Fruit fly (Drosophila melanogaster) whole organism, embryonic: ENCODE results near the gene RabX4.
A peak's percentile ranks its signal among the peaks of the same experiment; 100 is the strongest.

Experiments used
- Awh ChIP-seq: fragments of 200-800 bp; sonication (Bioruptor generic); IDR thresholded peaks from 2 replicates; pipeline ENCODE4, ENCODE4 v1.3.6; 2022; ENCODE audit warnings: missing biosample characterization, missing genetic modification characterization
- B-H1 ChIP-seq: fragments of 200-800 bp; sonication (Bioruptor generic); IDR thresholded peaks from 3 replicates; pipeline ENCODE4 v1.3.6; 2022; ENCODE audit warnings: missing biosample characterization, missing genetic modification characterization
- Bteb2 ChIP-seq: fragments of 200-800 bp; sonication (Bioruptor generic); optimal IDR thresholded peaks from 2 replicates; lab custom pipeline; 2016; ENCODE audit warnings: missing biosample characterization, missing genetic modification characterization
- CG10209 ChIP-seq: fragments of 200-800 bp; sonication (Bioruptor generic); optimal IDR thresholded peaks from 3 replicates; lab custom pipeline; 2017; ENCODE audit warnings: missing biosample characterization, mild to moderate bottlenecking, missing genetic modification characterization, missing genetic modification reagents
- CG10366 ChIP-seq: fragments of 200-800 bp; sonication (Bioruptor generic); IDR thresholded peaks from 2 replicates; pipeline ENCODE4 v1.3.6; 2022; ENCODE audit warnings: missing biosample characterization, missing genetic modification characterization
- CG10462 ChIP-seq: fragments of 200-800 bp; sonication (Bioruptor generic); optimal IDR thresholded peaks from 2 replicates; lab custom pipeline; 2016; ENCODE audit warnings: missing biosample characterization, missing genetic modification characterization
- CG11085 ChIP-seq: fragments of 200-800 bp; sonication (Bioruptor generic); IDR thresholded peaks from 2 replicates; pipeline ENCODE4 v1.3.6; 2022; ENCODE audit warnings: missing biosample characterization, missing genetic modification characterization
- CG11398 ChIP-seq: fragments of 200-800 bp; sonication (Bioruptor generic); optimal IDR thresholded peaks from 2 replicates; lab custom pipeline; 2016; ENCODE audit warnings: missing biosample characterization, missing genetic modification characterization
- CG11723 ChIP-seq: fragments of 200-800 bp; sonication (Bioruptor generic); optimal IDR thresholded peaks from 2 replicates; lab custom pipeline; 2017; ENCODE audit warnings: missing biosample characterization, mild to moderate bottlenecking, missing genetic modification characterization
- CG12071 ChIP-seq: fragments of 200-800 bp; sonication (Bioruptor generic); optimal IDR thresholded peaks from 3 replicates; lab custom pipeline; 2018; ENCODE audit warnings: missing biosample characterization, mild to moderate bottlenecking, missing genetic modification characterization
- CG13624 ChIP-seq: fragments of 200-800 bp; sonication (Bioruptor generic); optimal IDR thresholded peaks from 2 replicates; lab custom pipeline; 2016; ENCODE audit warnings: missing biosample characterization, missing genetic modification characterization
- CG1602 ChIP-seq: fragments of 200-800 bp; sonication (Bioruptor generic); optimal IDR thresholded peaks from 3 replicates; lab custom pipeline; 2016; ENCODE audit warnings: missing biosample characterization, missing genetic modification characterization
- CG16863 ChIP-seq: fragments of 200-800 bp; sonication (Bioruptor generic); optimal IDR thresholded peaks from 3 replicates; lab custom pipeline; 2016; ENCODE audit warnings: missing biosample characterization, missing genetic modification characterization
- CG31365 ChIP-seq: fragments of 200-800 bp; sonication (Bioruptor generic); optimal IDR thresholded peaks from 2 replicates; lab custom pipeline; 2018; ENCODE audit warnings: missing biosample characterization, mild to moderate bottlenecking, missing genetic modification characterization
- CG6791 ChIP-seq: fragments of 200-800 bp; sonication (Bioruptor generic); IDR thresholded peaks from 3 replicates; pipeline ENCODE4 v1.3.6; 2022; ENCODE audit warnings: missing biosample characterization, missing genetic modification characterization; ENCODE audit not compliant: partially characterized antibody
- CG7271 ChIP-seq: fragments of 200-800 bp; sonication (Bioruptor generic); optimal IDR thresholded peaks from 2 replicates; lab custom pipeline; 2018; ENCODE audit warnings: missing biosample characterization, mild to moderate bottlenecking, missing genetic modification characterization, moderate library complexity
- CG7745 ChIP-seq: fragments of 200-800 bp; sonication (Bioruptor generic); optimal IDR thresholded peaks from 2 replicates; lab custom pipeline; 2018; ENCODE audit warnings: missing biosample characterization, mild to moderate bottlenecking, missing genetic modification characterization, moderate library complexity
- CG9215 ChIP-seq: fragments of 200-800 bp; sonication (Bioruptor generic); IDR thresholded peaks from 2 replicates; pipeline ENCODE4 v1.3.6; 2022; ENCODE audit warnings: missing biosample characterization, missing genetic modification characterization
- D ChIP-seq, 2 experiments: fragments of 200-800 bp in 1 of 2; fragments of >200 bp in 1 of 2; sonication (Bioruptor generic) in 1 of 2; optimal IDR thresholded peaks; 2 replicates in 1 of 2; 3 replicates in 1 of 2; lab custom pipeline; 2017; ENCODE audit warnings: mild to moderate bottlenecking in 1 of 2, missing biosample characterization in 1 of 2, missing genetic modification characterization in 1 of 2, missing genetic modification reagents in 1 of 2
- Deaf1 ChIP-seq: fragments of 200-800 bp; optimal IDR thresholded peaks from 3 replicates; lab custom pipeline; 2019; ENCODE audit warnings: missing biosample characterization, mild to moderate bottlenecking, missing genetic modification characterization, moderate library complexity
- ERR ChIP-seq: fragments of 200-800 bp; sonication (Bioruptor generic); optimal IDR thresholded peaks from 2 replicates; lab custom pipeline; 2016; ENCODE audit warnings: missing biosample characterization, missing genetic modification characterization
- H2.0 ChIP-seq: fragments of 200-800 bp; sonication (Bioruptor generic); IDR thresholded peaks from 2 replicates; pipeline ENCODE4 v1.3.6; 2022; ENCODE audit warnings: missing biosample characterization, missing genetic modification characterization
- HmgD ChIP-seq: fragments of 200-800 bp; sonication (Bioruptor generic); optimal IDR thresholded peaks from 3 replicates; lab custom pipeline; 2016; ENCODE audit warnings: missing biosample characterization, missing genetic modification characterization
- Hr3 ChIP-seq: fragments of 200-800 bp; sonication (Bioruptor generic); optimal IDR thresholded peaks from 3 replicates; lab custom pipeline; 2016; ENCODE audit warnings: missing biosample characterization, missing genetic modification characterization
- Med ChIP-seq: fragments of 200-800 bp; sonication (Bioruptor generic); peaks from one replicate; lab custom pipeline; 2016; ENCODE audit warnings: missing biosample characterization, missing genetic modification characterization, mild to moderate bottlenecking, inconsistent platforms, moderate library complexity
- NK7.1 ChIP-seq: fragments of 200-800 bp; sonication (Bioruptor generic); optimal IDR thresholded peaks from 3 replicates; lab custom pipeline; 2016; ENCODE audit warnings: missing biosample characterization, missing genetic modification characterization
- Vsx1 ChIP-seq: fragments of 200-800 bp; sonication (Bioruptor generic); optimal IDR thresholded peaks from 2 replicates; lab custom pipeline; 2017; ENCODE audit warnings: missing biosample characterization, mild to moderate bottlenecking, missing genetic modification characterization, missing genetic modification reagents
- bbx ChIP-seq: fragments of 200-800 bp; sonication (Bioruptor generic); IDR thresholded peaks from 2 replicates; pipeline ENCODE4 v1.3.6; 2022; ENCODE audit warnings: missing biosample characterization, missing genetic modification characterization; ENCODE audit not compliant: partially characterized antibody
- bsh ChIP-seq, 2 experiments: fragments of 200-800 bp; sonication (Bioruptor generic); optimal IDR thresholded peaks; 2 replicates each; lab custom pipeline; 2017 to 2018; ENCODE audit warnings: mild to moderate bottlenecking in 2 of 2, missing biosample characterization in 2 of 2, missing genetic modification characterization in 2 of 2, moderate library complexity in 1 of 2
- crp ChIP-seq, 2 experiments: fragments of 200-800 bp; sonication (Bioruptor generic); optimal IDR thresholded peaks; 2 replicates in 1 of 2; 3 replicates in 1 of 2; lab custom pipeline; 2017; ENCODE audit warnings: missing biosample characterization in 2 of 2, missing genetic modification characterization in 2 of 2, mild to moderate bottlenecking in 1 of 2, moderate library complexity in 1 of 2
- dimm ChIP-seq: fragments of 200-800 bp; sonication (Bioruptor generic); IDR thresholded peaks from 2 replicates; pipeline ENCODE4 v1.3.6; 2022; ENCODE audit warnings: missing biosample characterization, missing genetic modification characterization
- emc ChIP-seq: fragments of 200-800 bp; sonication (Bioruptor generic); optimal IDR thresholded peaks from 2 replicates; lab custom pipeline; 2016; ENCODE audit warnings: missing biosample characterization, missing genetic modification characterization
- grau ChIP-seq: fragments of 200-800 bp; optimal IDR thresholded peaks from 3 replicates; lab custom pipeline; 2019; ENCODE audit warnings: missing biosample characterization, mild to moderate bottlenecking, missing genetic modification characterization, moderate library complexity
- kni ChIP-seq: fragments of 200-800 bp; sonication (Bioruptor generic); optimal IDR thresholded peaks from 3 replicates; lab custom pipeline; 2017; ENCODE audit warnings: mild to moderate bottlenecking, missing biosample characterization, missing genetic modification reagents, missing genetic modification characterization
- lov ChIP-seq, 2 experiments: fragments of 200-800 bp in 1 of 2; fragments of >200 bp in 1 of 2; sonication (Bioruptor generic) in 1 of 2; IDR thresholded peaks in 1 of 2; optimal IDR thresholded peaks in 1 of 2; 2 replicates in 1 of 2; 3 replicates in 1 of 2; pipeline versions ENCODE4 v1.3.6 to Lab custom; 2017 to 2022; ENCODE audit warnings: missing biosample characterization in 1 of 2, missing genetic modification characterization in 1 of 2
- mld ChIP-seq: fragments of 200-800 bp; sonication (Bioruptor generic); IDR thresholded peaks from 3 replicates; pipeline ENCODE4 v1.3.6; 2022; ENCODE audit warnings: missing biosample characterization, missing genetic modification characterization; ENCODE audit not compliant: partially characterized antibody
- nerfin-2 ChIP-seq: fragments of 200-800 bp; sonication (Bioruptor generic); IDR thresholded peaks from 2 replicates; pipeline ENCODE4 v1.3.6; 2022; ENCODE audit warnings: missing biosample characterization, missing genetic modification characterization; ENCODE audit not compliant: partially characterized antibody
- oc ChIP-seq: fragments of 200-800 bp; sonication (Bioruptor generic); optimal IDR thresholded peaks from 2 replicates; lab custom pipeline; 2018; ENCODE audit warnings: missing biosample characterization, mild to moderate bottlenecking, missing genetic modification characterization, moderate library complexity
- p53 ChIP-seq: fragments of 200-800 bp; sonication (Bioruptor generic); optimal IDR thresholded peaks from 2 replicates; lab custom pipeline; 2016; ENCODE audit warnings: missing biosample characterization, missing genetic modification characterization
- pzg ChIP-seq: fragments of 200-800 bp; sonication (Bioruptor generic); optimal IDR thresholded peaks from 3 replicates; lab custom pipeline; 2018; ENCODE audit warnings: missing biosample characterization, mild to moderate bottlenecking, missing genetic modification characterization, moderate library complexity
- ro ChIP-seq: fragments of 200-800 bp; sonication (Bioruptor generic); IDR thresholded peaks from 2 replicates; pipeline ENCODE4 v1.3.6; 2022; ENCODE audit warnings: missing biosample characterization, missing genetic modification characterization
- scrt ChIP-seq: fragments of 200-800 bp; sonication (Bioruptor generic); optimal IDR thresholded peaks from 2 replicates; lab custom pipeline; 2018; ENCODE audit warnings: missing biosample characterization, mild to moderate bottlenecking, missing genetic modification characterization, moderate library complexity
- seq ChIP-seq: fragments of 200-800 bp; sonication (Bioruptor generic); IDR thresholded peaks from 2 replicates; pipeline ENCODE4 v1.3.6; 2022; ENCODE audit warnings: missing biosample characterization, missing genetic modification characterization
- tup ChIP-seq: fragments of 200-800 bp; sonication (Bioruptor generic); optimal IDR thresholded peaks from 2 replicates; lab custom pipeline; 2016; ENCODE audit warnings: missing biosample characterization, mild to moderate bottlenecking, missing genetic modification characterization, moderate library complexity
- unpg ChIP-seq: fragments of 200-800 bp; sonication (Bioruptor generic); optimal IDR thresholded peaks from 3 replicates; lab custom pipeline; 2018; ENCODE audit warnings: missing biosample characterization, mild to moderate bottlenecking, missing genetic modification characterization, moderate library complexity
- zen2 ChIP-seq: fragments of 200-800 bp; sonication (Bioruptor generic); IDR thresholded peaks from 3 replicates; pipeline ENCODE4 v1.3.6; 2022; ENCODE audit warnings: missing biosample characterization, missing genetic modification characterization; ENCODE audit not compliant: partially characterized antibody

The RabX4 gene

DNA sequence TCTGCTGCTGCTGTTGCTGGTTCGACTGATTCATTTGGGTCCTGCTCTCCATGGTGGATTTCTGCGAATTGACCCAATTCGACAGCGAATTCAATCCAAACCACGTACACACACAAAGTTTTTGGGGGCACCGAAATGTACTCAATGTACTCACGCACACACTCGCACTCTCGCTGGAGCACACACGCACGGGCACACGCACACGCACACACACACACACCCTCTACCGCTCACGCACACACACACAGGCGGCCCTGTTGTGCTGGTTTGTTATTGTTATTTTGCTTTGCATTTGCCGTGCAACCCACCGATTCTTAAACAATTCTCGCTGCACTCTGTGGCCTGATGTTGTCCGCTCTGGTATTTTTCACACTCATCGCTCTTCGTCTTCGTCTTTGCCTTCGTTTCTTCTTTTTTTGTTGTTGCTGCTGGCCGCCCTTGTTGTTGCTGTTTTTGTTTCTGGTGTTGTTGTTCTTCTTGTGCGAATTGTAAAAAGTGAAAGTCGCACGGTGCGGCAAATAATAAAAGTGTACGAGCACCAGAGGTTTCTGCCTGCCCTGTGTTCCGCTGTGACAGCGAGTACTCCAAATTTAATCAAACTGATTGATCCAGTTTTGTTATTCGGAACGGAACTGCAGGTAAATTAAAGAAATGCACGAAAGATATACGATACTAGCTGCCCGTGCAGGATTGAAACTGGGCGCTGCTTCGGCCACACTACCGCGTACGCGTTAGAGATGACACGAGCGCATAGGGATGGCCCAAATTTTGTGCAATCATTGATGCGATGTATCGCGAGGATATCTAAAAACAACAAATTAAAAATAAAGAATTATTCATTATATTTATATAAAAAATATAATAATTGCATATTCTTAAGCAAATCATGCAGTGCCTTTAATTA lies 48.0 kb upstream of the RabX4 start, which contains the start of gene CG3744 (continued):
- TF ChIP-seq CG31365 (tag; lab: Kevin White, UChicago) (no peak), Bteb2 (peak; percentile 48), CG13624 (peak; percentile 67), nerfin-2 (GFP tag; lab: Robert Waterston, UW) (peak; percentile 65), NK7.1 (GFP tag; lab: Kevin White, UChicago) (peak; percentile 24), ro (GFP tag; lab: Robert Waterston, UW) (peak; percentile 90), Med (GFP tag; lab: Kevin White, UChicago) (peak; percentile 95), pzg (GFP tag; lab: Kevin White, UChicago) (peak; percentile 57), CG11398 (GFP tag; lab: Kevin White, UChicago) (peak; percentile 27), CG16863 (GFP tag; lab: Kevin White, UChicago) (peak; percentile 59), B-H1 (GFP tag; lab: Robert Waterston, UW) (peak; percentile 92), grau (tag; lab: Kevin White, UChicago) (peak; percentile 92), CG11723 (peak; percentile 77), CG9215 (peak; percentile 92), Vsx1 (GFP tag; lab: Kevin White, UChicago) (no peak), CG1602 (GFP tag; lab: Kevin White, UChicago) (peak; percentile 90), crp (GFP tag; optimal IDR thresholded peaks at IDR 0.05; lab: Kevin White, UChicago) (no peak), dimm (GFP tag; lab: Robert Waterston, UW) (peak; percentile 87), CG12071 (GFP tag; lab: Kevin White, UChicago) (peak; percentile 69), CG11085 (GFP tag; lab: Robert Waterston, UW) (peak; percentile 94), CG10462 (GFP tag; lab: Kevin White, UChicago) (peak; percentile 79), CG10366 (GFP tag; lab: Robert Waterston, UW) (peak; percentile 95), zen2 (GFP tag; lab: Robert Waterston, UW) (peak; percentile 93), mld (GFP tag; lab: Robert Waterston, UW) (peak; percentile 84), H2.0 (GFP tag; lab: Robert Waterston, UW) (peak; percentile 94), CG7745 (tag; lab: Kevin White, UChicago) (no peak), bsh (GFP tag; optimal IDR thresholded peaks at IDR 0.05; lab: Kevin White, UChicago) (peak; percentile 7 to 86), CG7271 (tag; lab: Kevin White, UChicago) (peak; percentile 40), bbx (GFP tag; lab: Robert Waterston, UW) (peak; percentile 95), D (optimal IDR thresholded peaks at IDR 0.05; lab: Kevin White, UChicago) (no peak), D (GFP tag; optimal IDR thresholded peaks at IDR 0.05; lab: Kevin White, UChicago) (peak; percentile 76), Deaf1 (tag; lab: Kevin White, UChicago) (peak; percentile 65), CG6791 (GFP tag; lab: Robert Waterston, UW) (peak; percentile 93), tup (GFP tag; lab: Kevin White, UChicago) (peak; percentile 69), seq (peak; percentile 82), lov (optimal IDR thresholded peaks at IDR 0.05; lab: Kevin White, UChicago) (no peak), lov (GFP tag; IDR thresholded peaks at IDR 0.05; lab: Robert Waterston, UW) (peak; percentile 93), p53 (GFP tag; lab: Kevin White, UChicago) (no peak), CG10209 (GFP tag; lab: Kevin White, UChicago) (peak; percentile 91), oc (tag; lab: Kevin White, UChicago) (peak; percentile 78), ERR (GFP tag; lab: Kevin White, UChicago) (peak; percentile 61), scrt (GFP tag; lab: Kevin White, UChicago) (no peak), kni (peak; percentile 80), emc (GFP tag; lab: Kevin White, UChicago) (peak; percentile 6), unpg (GFP tag; lab: Kevin White, UChicago) (peak; percentile 90), Awh (GFP tag; lab: Robert Waterston, UW) (peak; percentile 84), Hr3 (GFP tag; lab: Kevin White, UChicago) (peak; percentile 92), HmgD (GFP tag; lab: Kevin White, UChicago) (peak; percentile 18)
